Worm (Caenorhabditis elegans) whole organism, mixed stage, embryonic: ENCODE results near the gene H39E23.3.

Source experiments
- lsy-2 ChIP-seq: fragments of 150-350 bp; optimal IDR thresholded peaks from 2 replicates; lab custom pipeline; 2014; ENCODE audit warnings: missing biosample characterization, missing genetic modification characterization
- nhr-12 ChIP-seq: fragments of 150-350 bp; optimal IDR thresholded peaks from 2 replicates; lab custom pipeline; 2014; ENCODE audit warnings: missing biosample characterization, missing genetic modification characterization
- nhr-237 ChIP-seq: fragments of 150-350 bp; optimal IDR thresholded peaks from 2 replicates; lab custom pipeline; 2014; ENCODE audit warnings: missing biosample characterization, missing genetic modification characterization
- unc-39 ChIP-seq: fragments of 150-350 bp; optimal IDR thresholded peaks from 2 replicates; lab custom pipeline; 2014; ENCODE audit warnings: missing biosample characterization, missing genetic modification characterization
- unc-62 ChIP-seq: fragments of 150-350 bp; optimal IDR thresholded peaks from 2 replicates; lab custom pipeline; 2014; ENCODE audit warnings: missing biosample characterization, missing genetic modification reagents, missing genetic modification characterization

DNA sequence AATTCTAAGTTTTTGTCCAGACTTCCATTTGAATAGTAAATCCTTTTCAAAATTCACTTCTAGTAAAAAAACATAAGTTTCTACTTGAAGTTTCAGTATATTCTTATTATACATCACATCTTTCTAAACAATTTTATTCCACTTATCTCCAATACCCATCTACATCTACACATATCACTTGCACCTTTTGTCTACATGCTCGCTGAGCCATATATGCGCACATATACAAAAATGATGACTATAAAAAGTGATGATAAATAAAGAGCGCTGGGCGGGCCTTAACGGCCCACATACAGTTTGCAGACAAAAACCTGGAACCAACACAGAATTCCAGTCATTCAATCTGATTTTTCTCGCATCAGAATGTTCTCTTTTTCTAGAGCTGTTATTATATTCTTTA lies 48.9 kb downstream of the H39E23.3 start, which contains the start of gene AH10.2:
- TF ChIP-seq lsy-2 (tag; lab: Kevin White, UChicago) (no peak), unc-39 (tag; lab: Kevin White, UChicago) (no peak), unc-62 (GFP tag; lab: Kevin White, UChicago) (no peak), nhr-237 (tag; lab: Kevin White, UChicago) (no peak), nhr-12 (tag; lab: Kevin White, UChicago) (no peak)
